Worm (Caenorhabditis elegans): ENCODE data around the gene F54B11.5.

Gene F54B11.5

DNA sequence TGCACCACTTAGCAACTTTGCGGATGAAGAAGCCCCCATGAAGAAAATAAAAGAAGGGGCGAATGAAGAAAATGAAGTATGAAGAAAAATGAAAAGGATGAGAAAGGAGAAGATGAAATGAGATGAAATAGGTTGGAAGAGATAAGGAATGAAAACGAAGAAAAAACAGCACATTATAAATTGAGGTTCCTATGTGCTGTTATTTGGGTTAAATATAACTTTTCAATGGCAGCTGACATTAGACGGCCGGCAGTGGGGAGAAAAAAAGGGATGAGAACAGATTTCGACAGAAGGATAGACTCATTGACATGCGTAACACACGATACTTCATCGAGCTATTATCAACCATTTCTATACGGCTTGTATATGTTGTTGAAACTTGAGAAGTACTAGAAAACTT lies 33.9 kb downstream of the F54B11.5 start:
- TF ChIP-seq nhr-77 (tag; optimal IDR thresholded peaks at IDR 0.05): no peak
- no peak for TF ChIP-seq saeg-2 (GFP tag; IDR thresholded peaks at IDR 0.05)
- TF ChIP-seq F26F4.8 (GFP tag; conservative IDR thresholded peaks at IDR 0.05): no peak
- no peak for TF ChIP-seq php-3 (GFP tag; IDR thresholded peaks at IDR 0.05)
- TF ChIP-seq egl-27 (tag; optimal IDR thresholded peaks at IDR 0.05): no peak
- TF ChIP-seq lsy-2 (tag; optimal IDR thresholded peaks at IDR 0.05): no peak
- TF ChIP-seq nhr-25 (tag; optimal IDR thresholded peaks at IDR 0.05; ENCODE audit: borderline replicate concordance, insufficient read depth): no peak
- TF ChIP-seq ceh-20 (GFP tag; IDR thresholded peaks at IDR 0.05): no peak
- no peak for TF ChIP-seq lin-38 (GFP tag; IDR thresholded peaks at IDR 0.05)
- TF ChIP-seq ceh-62 (tag; optimal IDR thresholded peaks at IDR 0.05): no peak
- TF ChIP-seq skn-1 (tag; optimal IDR thresholded peaks at IDR 0.05): no peak
- TF ChIP-seq daf-8 (GFP tag; IDR thresholded peaks at IDR 0.05): no peak
- no peak for TF ChIP-seq nhr-76 (tag; optimal IDR thresholded peaks at IDR 0.05)
- TF ChIP-seq zfp-3 (GFP tag; conservative IDR thresholded peaks at IDR 0.05): no peak
- no peak for TF ChIP-seq ztf-11 (tag; optimal IDR thresholded peaks at IDR 0.05)

DNA sequence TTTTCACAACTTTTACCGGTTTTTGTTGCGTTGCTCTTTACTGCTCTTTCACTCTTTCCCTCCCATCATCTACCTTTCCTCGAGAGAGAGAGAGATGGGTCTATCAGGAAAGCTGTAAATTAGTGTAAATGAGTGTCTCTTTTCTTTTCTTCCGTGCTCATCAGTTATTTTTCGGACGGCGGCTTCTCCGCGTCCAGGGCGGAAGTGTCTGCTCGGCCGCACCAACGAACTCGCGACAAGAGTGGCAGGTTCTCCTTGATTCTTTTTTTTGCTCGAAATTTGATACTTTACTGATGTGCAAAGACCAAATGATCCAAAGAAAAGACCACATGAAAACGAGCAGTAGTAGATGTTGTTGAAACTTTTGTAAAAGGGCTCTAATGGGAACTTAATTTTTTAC lies 37.2 kb downstream of the F54B11.5 start:
- TF ChIP-seq set-16 (GFP tag; IDR thresholded peaks at IDR 0.05) (peak; percentile 17; the same call in 1 of the 2 replicates), dpl-1 (GFP tag; optimal IDR thresholded peaks at IDR 0.05) (no peak), hlh-11 (tag; optimal IDR thresholded peaks at IDR 0.05) (peak; percentile 64), ctbp-1 (GFP tag; IDR thresholded peaks at IDR 0.05) (0 out of 2 replicates have a peak, but pooled peaks have one; percentile 29), tra-1 (GFP tag; IDR thresholded peaks at IDR 0.05) (peak; percentile 45; the same call in 1 of the 2 replicates)

DNA sequence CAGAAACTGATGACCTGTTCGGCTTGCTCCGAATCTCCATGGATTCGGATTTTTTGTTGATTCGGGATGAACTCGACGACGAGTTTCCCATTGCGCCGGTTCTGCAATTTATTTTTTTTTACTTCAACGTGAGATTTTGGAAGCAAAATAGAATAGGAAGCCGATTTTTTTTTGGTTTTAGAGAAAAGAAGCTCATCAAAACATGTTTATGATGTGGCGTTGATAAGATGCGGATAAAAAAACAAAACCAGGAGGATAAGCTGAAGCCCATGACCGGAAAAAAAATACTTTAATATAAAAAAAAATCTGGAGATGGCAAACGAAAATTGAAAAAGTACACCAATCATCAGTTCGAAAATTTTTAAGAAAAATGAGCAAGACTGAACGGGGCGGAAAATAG lies 39.8 kb downstream of the F54B11.5 start, which contains the start of gene glb-20:
Gene glb-20 (minus strand): TSS at position 101 of the 400 bp plus-strand sequence.
- TF ChIP-seq daf-19 (GFP tag; conservative IDR thresholded peaks at IDR 0.05) (no peak), cey-2 (tag; optimal IDR thresholded peaks at IDR 0.05; ENCODE audit: borderline replicate concordance, insufficient read depth) (no peak), hlh-11 (tag; optimal IDR thresholded peaks at IDR 0.05) (no peak), F49E8.2 (tag; optimal IDR thresholded peaks at IDR 0.05; ENCODE audit: borderline replicate concordance) (no peak), madf-9 (GFP tag; conservative IDR thresholded peaks at IDR 0.05) (no peak)

DNA sequence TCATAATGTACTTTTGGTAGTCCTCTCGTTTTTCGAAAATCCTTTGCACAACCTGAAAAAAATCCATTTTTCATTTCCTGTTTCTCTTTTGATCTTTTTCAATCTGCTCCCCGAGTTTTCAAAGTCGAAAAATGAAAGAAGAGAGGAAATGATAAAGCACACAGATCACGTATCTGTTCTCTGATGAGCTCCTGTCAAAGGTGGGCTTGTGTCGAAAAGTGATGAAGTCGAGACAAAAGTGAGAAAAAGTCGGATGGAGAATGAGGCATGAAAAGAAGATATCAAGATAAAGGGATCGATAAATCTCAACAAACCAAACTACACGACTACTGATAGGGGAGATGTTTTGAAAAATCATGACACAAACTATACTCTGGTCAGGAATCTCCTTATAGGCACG lies 40.8 kb downstream of the F54B11.5 start:
- peak in 1 of 2 experiments; percentile 89 for TF ChIP-seq unc-62 (GFP tag; optimal IDR thresholded peaks at IDR 0.05 in 1 of 2)
- TF ChIP-seq unc-62 (tag; optimal IDR thresholded peaks at IDR 0.05): no peak
- TF ChIP-seq ceh-20 (GFP tag; IDR thresholded peaks at IDR 0.05): no peak
- no peak for TF ChIP-seq ZK546.5 (tag; optimal IDR thresholded peaks at IDR 0.05)
- no peak for TF ChIP-seq R02D3.7 (tag; optimal IDR thresholded peaks at IDR 0.05)
- no peak for TF ChIP-seq saeg-2 (GFP tag; IDR thresholded peaks at IDR 0.05)
- TF ChIP-seq lin-15B (tag; optimal IDR thresholded peaks at IDR 0.05): no peak
- no peak for TF ChIP-seq hif-1 (tag; optimal IDR thresholded peaks at IDR 0.05)
- TF ChIP-seq nhr-76 (tag; optimal IDR thresholded peaks at IDR 0.05): no peak
- no peak for TF ChIP-seq snpc-1.2 (GFP tag; IDR thresholded peaks at IDR 0.05)
- TF ChIP-seq nhr-11 (tag; optimal IDR thresholded peaks at IDR 0.05): peak; percentile 50
- no peak for TF ChIP-seq egl-27 (tag; optimal IDR thresholded peaks at IDR 0.05)
- no peak for TF ChIP-seq snpc-4 (tag; optimal IDR thresholded peaks at IDR 0.05)
- no peak for TF ChIP-seq php-3 (GFP tag; IDR thresholded peaks at IDR 0.05)
- no peak for TF ChIP-seq mep-1 (tag; optimal IDR thresholded peaks at IDR 0.05)
- no peak for TF ChIP-seq lin-13 (GFP tag; optimal IDR thresholded peaks at IDR 0.05)
- no peak for TF ChIP-seq nhr-28 (tag; optimal IDR thresholded peaks at IDR 0.05)
- no peak for TF ChIP-seq pha-4 (GFP tag; IDR thresholded peaks at IDR 0.05)
- no peak for TF ChIP-seq pha-4 (tag; optimal IDR thresholded peaks at IDR 0.05)
- TF ChIP-seq vab-7 (GFP tag; IDR thresholded peaks at IDR 0.05): no peak
